Worm (Caenorhabditis elegans): Measurements from ENCODE around the gene unc-17.

DNA sequence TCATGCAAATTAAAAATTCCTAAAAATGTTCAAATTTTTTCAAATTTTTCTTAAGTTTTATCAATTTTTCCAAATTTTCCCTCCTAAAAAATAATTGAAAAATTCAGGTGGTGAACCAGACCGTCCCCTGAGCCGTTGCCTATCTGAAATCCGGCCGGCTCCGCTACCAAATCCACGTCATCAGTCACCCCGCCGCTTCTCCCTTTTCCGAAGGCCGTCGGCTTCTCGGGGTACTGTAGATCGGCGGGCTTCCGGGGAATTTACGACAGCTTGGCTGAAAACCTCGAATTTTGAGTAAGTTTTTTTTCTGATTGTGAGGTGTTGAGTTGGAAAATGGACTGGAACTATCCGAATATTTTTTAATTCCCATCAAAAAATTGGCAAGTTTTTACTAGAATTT lies 53.9 kb downstream of the unc-17 start:
- TF ChIP-seq lin-13 (GFP tag; optimal IDR thresholded peaks at IDR 0.05): no peak
- TF ChIP-seq nhr-20 (tag; optimal IDR thresholded peaks at IDR 0.05): no peak
- no peak for TF ChIP-seq zag-1 (tag; optimal IDR thresholded peaks at IDR 0.05)
- no peak for TF ChIP-seq ceh-88 (GFP tag; IDR thresholded peaks at IDR 0.05)
- no peak for TF ChIP-seq dsc-1 (tag; optimal IDR thresholded peaks at IDR 0.05)
- no peak for TF ChIP-seq lsy-2 (tag; optimal IDR thresholded peaks at IDR 0.05)
